Fruit fly (Drosophila melanogaster) whole organism, embryonic: ENCODE results near the gene Zn72D.

Source experiments
- B-H1 ChIP-seq: fragments of 200-800 bp; sonication (Bioruptor generic); IDR thresholded peaks from 3 replicates; pipeline ENCODE4 v1.3.6; 2022; ENCODE audit warnings: missing biosample characterization, missing genetic modification characterization
- Bteb2 ChIP-seq: fragments of 200-800 bp; sonication (Bioruptor generic); optimal IDR thresholded peaks from 2 replicates; lab custom pipeline; 2016; ENCODE audit warnings: missing biosample characterization, missing genetic modification characterization
- CG10462 ChIP-seq: fragments of 200-800 bp; sonication (Bioruptor generic); optimal IDR thresholded peaks from 2 replicates; lab custom pipeline; 2016; ENCODE audit warnings: missing biosample characterization, missing genetic modification characterization
- CG11247 ChIP-seq: fragments of 200-800 bp; sonication (Bioruptor generic); IDR thresholded peaks from 2 replicates; pipeline ENCODE4 v1.3.6; 2022; ENCODE audit warnings: missing biosample characterization, missing genetic modification characterization
- CG12659 ChIP-seq: fragments of 200-800 bp; sonication (Bioruptor generic); optimal IDR thresholded peaks from 3 replicates; lab custom pipeline; 2017; ENCODE audit warnings: mild to moderate bottlenecking, missing biosample characterization, missing genetic modification reagents, missing genetic modification characterization
- CG12744 ChIP-seq: fragments of 200-800 bp; sonication (Bioruptor generic); optimal IDR thresholded peaks from 2 replicates; lab custom pipeline; 2016; ENCODE audit warnings: missing biosample characterization, missing genetic modification characterization
- CG12769 ChIP-seq: fragments of 200-800 bp; sonication (Bioruptor generic); optimal IDR thresholded peaks from 2 replicates; lab custom pipeline; 2019; ENCODE audit warnings: missing biosample characterization, mild to moderate bottlenecking, missing genetic modification characterization, moderate library complexity
- CG13775 ChIP-seq: fragments of 200-800 bp; sonication (Bioruptor generic); optimal IDR thresholded peaks from 3 replicates; lab custom pipeline; 2017; ENCODE audit warnings: missing biosample characterization, mild to moderate bottlenecking, missing genetic modification characterization
- CG14014 ChIP-seq: fragments of 200-800 bp; sonication (Bioruptor generic); IDR thresholded peaks from 2 replicates; pipeline ENCODE4 v1.3.6; 2022; ENCODE audit warnings: missing biosample characterization, missing genetic modification characterization
- CG17802 ChIP-seq: fragments of 200-800 bp; sonication (Bioruptor generic); optimal IDR thresholded peaks from 2 replicates; lab custom pipeline; 2018; ENCODE audit warnings: missing biosample characterization, mild to moderate bottlenecking, missing genetic modification characterization, moderate library complexity
- CG18011 ChIP-seq: fragments of 200-800 bp; sonication (Bioruptor generic); optimal IDR thresholded peaks from 2 replicates; lab custom pipeline; 2017; ENCODE audit warnings: missing biosample characterization, missing genetic modification characterization, mild to moderate bottlenecking, moderate library complexity, missing genotype
- CG2875 ChIP-seq: fragments of 200-800 bp; sonication (Bioruptor generic); optimal IDR thresholded peaks from 2 replicates; lab custom pipeline; 2017; ENCODE audit warnings: missing biosample characterization, mild to moderate bottlenecking, missing genetic modification characterization, missing genetic modification reagents
- CG32772 ChIP-seq: fragments of 200-800 bp; sonication (Bioruptor generic); IDR thresholded peaks from 2 replicates; pipeline ENCODE4 v1.3.6; 2022; ENCODE audit warnings: missing biosample characterization, missing genetic modification characterization
- CG34376 ChIP-seq: fragments of 200-800 bp; sonication (Bioruptor generic); optimal IDR thresholded peaks from 2 replicates; lab custom pipeline; 2018; ENCODE audit warnings: missing biosample characterization, mild to moderate bottlenecking, missing genetic modification characterization
- CG3726 ChIP-seq: fragments of 200-800 bp; sonication (Bioruptor generic); IDR thresholded peaks from 3 replicates; pipeline ENCODE4, ENCODE4 v1.3.6; 2022; ENCODE audit warnings: missing biosample characterization, missing genetic modification characterization
- CG4328 ChIP-seq: fragments of 200-800 bp; sonication (Bioruptor generic); optimal IDR thresholded peaks from 3 replicates; lab custom pipeline; 2017; ENCODE audit warnings: missing biosample characterization, missing genetic modification reagents, missing genetic modification characterization
- CG4617 ChIP-seq: fragments of 200-800 bp; sonication (Bioruptor generic); optimal IDR thresholded peaks from 3 replicates; lab custom pipeline; 2016; ENCODE audit warnings: missing biosample characterization, missing genetic modification characterization, borderline replicate concordance
- CG7357 ChIP-seq: fragments of 200-800 bp; sonication (Bioruptor generic); IDR thresholded peaks from 3 replicates; pipeline ENCODE4 v1.3.6; 2022; ENCODE audit warnings: missing biosample characterization, missing genetic modification characterization
- CG7372 ChIP-seq: fragments of 200-800 bp; sonication (Bioruptor generic); IDR thresholded peaks from 2 replicates; pipeline ENCODE4 v1.3.6; 2022; ENCODE audit warnings: missing biosample characterization, missing genetic modification characterization
- Fer2 ChIP-seq: fragments of 200-800 bp; sonication (Bioruptor generic); optimal IDR thresholded peaks from 2 replicates; lab custom pipeline; 2018; ENCODE audit warnings: missing biosample characterization, mild to moderate bottlenecking, missing genetic modification characterization, moderate library complexity
- HLH54F ChIP-seq: fragments of 200-800 bp; sonication (Bioruptor generic); optimal IDR thresholded peaks from 3 replicates; lab custom pipeline; 2016; ENCODE audit warnings: missing biosample characterization, missing genetic modification characterization
- HLHmδ ChIP-seq: fragments of 200-800 bp; sonication (Bioruptor generic); optimal IDR thresholded peaks from 2 replicates; lab custom pipeline; 2018; ENCODE audit warnings: missing biosample characterization, mild to moderate bottlenecking, missing genetic modification characterization, moderate library complexity
- HmgD ChIP-seq: fragments of 200-800 bp; sonication (Bioruptor generic); optimal IDR thresholded peaks from 3 replicates; lab custom pipeline; 2016; ENCODE audit warnings: missing biosample characterization, missing genetic modification characterization
- Hr51 ChIP-seq, 2 experiments: fragments of 200-800 bp; sonication (Bioruptor generic); optimal IDR thresholded peaks; 2 replicates in 1 of 2; 3 replicates in 1 of 2; lab custom pipeline; 2016 to 2018; ENCODE audit warnings: missing biosample characterization in 2 of 2, missing genetic modification characterization in 2 of 2, mild to moderate bottlenecking in 1 of 2, moderate library complexity in 1 of 2
- Lim3 ChIP-seq: fragments of 200-800 bp; sonication (Bioruptor generic); IDR thresholded peaks from 2 replicates; pipeline ENCODE4 v1.3.6; 2022; ENCODE audit warnings: missing biosample characterization, missing genetic modification characterization
- Lpt ChIP-seq: fragments of >200 bp; optimal IDR thresholded peaks from 2 replicates; lab custom pipeline; 2018; ENCODE audit warnings: missing biosample characterization, missing genetic modification characterization
- Nf-YA ChIP-seq: fragments of 200-800 bp; sonication (Bioruptor generic); IDR thresholded peaks from 2 replicates; pipeline ENCODE4 v1.3.6; 2022; ENCODE audit warnings: missing biosample characterization, missing genetic modification characterization
- Nf-YB ChIP-seq: fragments of 200-800 bp; sonication (Bioruptor generic); optimal IDR thresholded peaks from 3 replicates; lab custom pipeline; 2019; ENCODE audit warnings: missing biosample characterization, mild to moderate bottlenecking, missing genetic modification characterization, moderate library complexity
- Ssrp ChIP-seq: fragments of 200-800 bp; sonication (Bioruptor generic); optimal IDR thresholded peaks from 2 replicates; lab custom pipeline; 2018; ENCODE audit warnings: missing biosample characterization, mild to moderate bottlenecking, missing genetic modification characterization, moderate library complexity
- Trl ChIP-seq, 3 experiments: fragments of >200 bp in 2 of 3; fragments of 200-800 bp in 1 of 3; sonication (Bioruptor generic) in 1 of 3; optimal IDR thresholded peaks; 2 replicates in 1 of 3; 3 replicates in 2 of 3; lab custom pipeline; 2016 to 2017; ENCODE audit warnings: missing biosample characterization in 1 of 3, missing genetic modification characterization in 1 of 3
- bbx ChIP-seq: fragments of 200-800 bp; sonication (Bioruptor generic); IDR thresholded peaks from 2 replicates; pipeline ENCODE4 v1.3.6; 2022; ENCODE audit warnings: missing biosample characterization, missing genetic modification characterization; ENCODE audit not compliant: partially characterized antibody
- bigmax ChIP-seq: fragments of 200-800 bp; sonication (Bioruptor generic); optimal IDR thresholded peaks from 2 replicates; lab custom pipeline; 2018; ENCODE audit warnings: missing biosample characterization, mild to moderate bottlenecking, missing genetic modification characterization
- cg ChIP-seq: fragments of 200-800 bp; sonication (Bioruptor generic); optimal IDR thresholded peaks from 3 replicates; lab custom pipeline; 2019; ENCODE audit warnings: missing biosample characterization, mild to moderate bottlenecking, missing genetic modification characterization, moderate library complexity
- dati ChIP-seq: fragments of 200-800 bp; sonication (Bioruptor generic); IDR thresholded peaks from 2 replicates; pipeline ENCODE4 v1.3.6; 2022; ENCODE audit warnings: missing biosample characterization, missing genetic modification characterization
- dm ChIP-seq: fragments of 200-800 bp; sonication (Bioruptor generic); optimal IDR thresholded peaks from 3 replicates; lab custom pipeline; 2016; ENCODE audit warnings: missing biosample characterization, missing genetic modification characterization
- exex ChIP-seq: fragments of 200-800 bp; sonication (Bioruptor generic); optimal IDR thresholded peaks from 4 replicates; lab custom pipeline; 2018; ENCODE audit warnings: missing biosample characterization, mild to moderate bottlenecking, missing genetic modification characterization, moderate library complexity
- fd64A ChIP-seq: fragments of 200-800 bp; sonication (Bioruptor generic); optimal IDR thresholded peaks from 3 replicates; lab custom pipeline; 2018; ENCODE audit warnings: missing biosample characterization, mild to moderate bottlenecking, missing genetic modification characterization
- gcm ChIP-seq: fragments of 200-800 bp; sonication (Bioruptor generic); optimal IDR thresholded peaks from 2 replicates; lab custom pipeline; 2019; ENCODE audit warnings: missing biosample characterization, mild to moderate bottlenecking, missing genetic modification characterization, moderate library complexity
- hkb ChIP-seq, 2 experiments: fragments of 200-800 bp in 1 of 2; fragments of >200 bp in 1 of 2; sonication (Bioruptor generic) in 1 of 2; IDR thresholded peaks in 1 of 2; optimal IDR thresholded peaks in 1 of 2; 2 replicates each; pipeline versions ENCODE4 v1.3.6 to Lab custom; 2017 to 2022; ENCODE audit warnings: missing biosample characterization in 1 of 2, missing genetic modification characterization in 1 of 2
- jigr1 ChIP-seq: fragments of 200-800 bp; sonication (Bioruptor generic); IDR thresholded peaks from 3 replicates; pipeline ENCODE4 v1.3.6; 2022; ENCODE audit warnings: missing biosample characterization, missing genetic modification characterization
- otp ChIP-seq: fragments of 200-800 bp; sonication (Bioruptor generic); IDR thresholded peaks from 3 replicates; pipeline ENCODE4, ENCODE4 v1.3.6; 2022; ENCODE audit warnings: missing biosample characterization, missing genetic modification characterization
- pros ChIP-seq: fragments of 200-800 bp; sonication (Bioruptor generic); optimal IDR thresholded peaks from 3 replicates; lab custom pipeline; 2019; ENCODE audit warnings: missing biosample characterization, mild to moderate bottlenecking, missing genetic modification characterization, moderate library complexity
- schlank ChIP-seq: fragments of 200-800 bp; sonication (Bioruptor generic); optimal IDR thresholded peaks from 2 replicates; lab custom pipeline; 2018; ENCODE audit warnings: missing biosample characterization, mild to moderate bottlenecking, missing genetic modification characterization
- tna ChIP-seq: fragments of 200-800 bp; sonication (Bioruptor generic); IDR thresholded peaks from 2 replicates; pipeline ENCODE4 v1.3.6; 2022; ENCODE audit warnings: missing biosample characterization, missing genetic modification characterization; ENCODE audit not compliant: partially characterized antibody
- toy ChIP-seq: fragments of 200-800 bp; sonication (Bioruptor generic); IDR thresholded peaks from 2 replicates; pipeline ENCODE4 v1.3.6; 2022; ENCODE audit warnings: missing biosample characterization, missing genetic modification characterization
- trem ChIP-seq: fragments of 200-800 bp; optimal IDR thresholded peaks from 3 replicates; lab custom pipeline; 2019; ENCODE audit warnings: missing biosample characterization, mild to moderate bottlenecking, missing genetic modification characterization, moderate library complexity
- vfl ChIP-seq: fragments of 200-800 bp; sonication (Bioruptor generic); optimal IDR thresholded peaks from 2 replicates; lab custom pipeline; 2016; ENCODE audit warnings: missing biosample characterization, missing genetic modification characterization
- vvl ChIP-seq: fragments of 200-800 bp; sonication (Bioruptor generic); IDR thresholded peaks from 2 replicates; pipeline ENCODE4 v1.3.6; 2022; ENCODE audit warnings: missing biosample characterization, missing genetic modification characterization

Gene Zn72D

dm6 chr3L:16128481-16128972 lies 16.1 kb upstream of the Zn72D start, which contains the start of gene Pgm1:
TSS of gene Pgm1 (minus strand) at chr3L:16128531.
- TF ChIP-seq HLHmδ (GFP tag; lab: Kevin White, UChicago) (no peak), CG13775 (GFP tag; lab: Kevin White, UChicago) (peak; percentile 67), CG14014 (GFP tag; lab: Robert Waterston, UW) (peak; percentile 76), B-H1 (peak; percentile 66), CG17802 (tag; lab: Kevin White, UChicago) (peak; percentile 33), otp (GFP tag; lab: Robert Waterston, UW) (peak; percentile 68; the same call in 2 of the 3 replicates), Trl (optimal IDR thresholded peaks at IDR 0.05; lab: Kevin White, UChicago) (no peak), Trl (GFP tag; optimal IDR thresholded peaks at IDR 0.05; lab: Kevin White, UChicago) (peak; percentile 94), dati (GFP tag; lab: Robert Waterston, UW) (0 out of 2 replicates have a peak, but pooled peaks have one; percentile 34), exex (tag; lab: Kevin White, UChicago) (peak; percentile 97), dm (peak; percentile 77), HLH54F (peak; percentile 87), CG7357 (GFP tag; lab: Robert Waterston, UW) (0 out of 3 replicates have a peak, but pooled peaks have one; percentile 33), Ssrp (tag; lab: Kevin White, UChicago) (peak; percentile 65), CG12659 (GFP tag; lab: Kevin White, UChicago) (peak; percentile 87), Bteb2 (GFP tag; lab: Kevin White, UChicago) (peak; percentile 90), HmgD (GFP tag; lab: Kevin White, UChicago) (peak; percentile 95), Fer2 (tag; lab: Kevin White, UChicago) (peak; percentile 64), jigr1 (GFP tag; lab: Robert Waterston, UW) (peak; percentile 55; the same call in 1 of the 3 replicates), CG10462 (GFP tag; lab: Kevin White, UChicago) (peak; percentile 68), Lpt (no peak), Hr51 (GFP tag; optimal IDR thresholded peaks at IDR 0.05; lab: Kevin White, UChicago) (peak in 1 of 2 experiments; percentile 84), CG7372 (GFP tag; lab: Robert Waterston, UW) (no peak), hkb (optimal IDR thresholded peaks at IDR 0.05; lab: Kevin White, UChicago) (peak; percentile 59), hkb (GFP tag; IDR thresholded peaks at IDR 0.05; lab: Robert Waterston, UW) (peak; percentile 73), Lim3 (GFP tag; lab: Robert Waterston, UW) (peak; percentile 21; the same call in 1 of the 2 replicates), CG11247 (peak; percentile 47), bigmax (no peak), schlank (tag; lab: Kevin White, UChicago) (peak; percentile 81), CG2875 (peak; percentile 69), gcm (GFP tag; lab: Kevin White, UChicago) (peak; percentile 74), fd64A (GFP tag; lab: Kevin White, UChicago) (peak; percentile 69), CG18011 (GFP tag; lab: Kevin White, UChicago) (peak; percentile 45), cg (GFP tag; lab: Kevin White, UChicago) (no peak), CG4328 (GFP tag; lab: Kevin White, UChicago) (no peak), pros (GFP tag; lab: Kevin White, UChicago) (peak; percentile 33), Nf-YA (GFP tag; lab: Robert Waterston, UW) (peak; percentile 54; the same call in 1 of the 2 replicates), tna (GFP tag; lab: Robert Waterston, UW) (no peak), toy (GFP tag; lab: Robert Waterston, UW) (0 out of 2 replicates have a peak, but pooled peaks have one; percentile 36), CG12744 (GFP tag; lab: Kevin White, UChicago) (peak; percentile 82), CG32772 (GFP tag; lab: Robert Waterston, UW) (peak; percentile 63), trem (tag; lab: Kevin White, UChicago) (peak; percentile 54), CG3726 (GFP tag; lab: Robert Waterston, UW) (peak; percentile 68), vfl (GFP tag; lab: Kevin White, UChicago) (peak; percentile 84), CG34376 (peak; percentile 98), CG4617 (GFP tag; lab: Kevin White, UChicago) (peak; percentile 84), Nf-YB (GFP tag; lab: Kevin White, UChicago) (peak; percentile 65), vvl (peak; percentile 72), CG12769 (tag; lab: Kevin White, UChicago) (peak; percentile 97), bbx (GFP tag; lab: Robert Waterston, UW) (peak; percentile 9; the same call in 1 of the 2 replicates)
